Worm (Caenorhabditis elegans) whole organism, late embryonic: ENCODE measurements around the gene bed-3.
A peak's percentile ranks its signal among the peaks of the same experiment; 100 is the strongest.

Experiments used
- K09A11.1 ChIP-seq: sonication (generic microtip); optimal IDR thresholded peaks from 2 replicates; lab custom pipeline; 2017; ENCODE audit warnings: antibody characterized with exemption, mild to moderate bottlenecking, missing genetic modification characterization, missing compliant biosample characterization; ENCODE audit not compliant: insufficient read depth
- T23F11.4 ChIP-seq: fragments of 200-800 bp; sonication (Bioruptor generic); optimal IDR thresholded peaks from 2 replicates; lab custom pipeline; 2018; ENCODE audit warnings: mild to moderate bottlenecking, missing genetic modification characterization, missing compliant biosample characterization
- Y22D7AL.16 ChIP-seq: sonication (generic microtip); optimal IDR thresholded peaks from 2 replicates; lab custom pipeline; 2016; ENCODE audit warnings: missing genetic modification characterization, missing compliant biosample characterization
- ceh-18 ChIP-seq: sonication (generic microtip); optimal IDR thresholded peaks from 2 replicates; lab custom pipeline; 2016; ENCODE audit warnings: missing genetic modification characterization, missing compliant biosample characterization
- ceh-22 ChIP-seq: sonication (generic microtip); optimal IDR thresholded peaks from 2 replicates; lab custom pipeline; 2017; ENCODE audit warnings: missing biosample characterization, missing genetic modification characterization
- ceh-31 ChIP-seq: sonication (generic microtip); optimal IDR thresholded peaks from 2 replicates; lab custom pipeline; 2016; ENCODE audit warnings: missing genetic modification characterization, missing compliant biosample characterization
- dmd-4 ChIP-seq: sonication (generic microtip); optimal IDR thresholded peaks from 2 replicates; lab custom pipeline; 2016; ENCODE audit warnings: borderline replicate concordance, missing genetic modification characterization, missing compliant biosample characterization
- dve-1 ChIP-seq: sonication (generic microtip); optimal IDR thresholded peaks from 2 replicates; lab custom pipeline; 2017; ENCODE audit warnings: antibody characterized with exemption, mild to moderate bottlenecking, missing genetic modification characterization, missing compliant biosample characterization
- elt-4 ChIP-seq: sonication (generic microtip); optimal IDR thresholded peaks from 2 replicates; lab custom pipeline; 2016; ENCODE audit warnings: missing genetic modification characterization, missing compliant biosample characterization
- eyg-1 ChIP-seq: sonication (generic microtip); optimal IDR thresholded peaks from 2 replicates; lab custom pipeline; 2016; ENCODE audit warnings: missing genotype, missing genetic modification characterization, missing compliant biosample characterization
- gmeb-2 ChIP-seq: sonication (generic microtip); optimal IDR thresholded peaks from 2 replicates; lab custom pipeline; 2016; ENCODE audit warnings: missing genetic modification characterization, inconsistent platforms, missing compliant biosample characterization
- hlh-13 ChIP-seq: fragments of 200-800 bp; sonication (Bioruptor generic); optimal IDR thresholded peaks from 2 replicates; lab custom pipeline; 2018; ENCODE audit warnings: mild to moderate bottlenecking, missing genetic modification characterization, missing compliant biosample characterization
- hlh-15 ChIP-seq: sonication (generic microtip); optimal IDR thresholded peaks from 2 replicates; lab custom pipeline; 2016; ENCODE audit warnings: missing genetic modification characterization, missing compliant biosample characterization
- lim-6 ChIP-seq: sonication (generic microtip); optimal IDR thresholded peaks from 2 replicates; lab custom pipeline; 2016; ENCODE audit warnings: missing genetic modification characterization, missing compliant biosample characterization
- mec-3 ChIP-seq: sonication (generic microtip); optimal IDR thresholded peaks from 2 replicates; lab custom pipeline; 2016; ENCODE audit warnings: borderline replicate concordance, missing genetic modification characterization, missing compliant biosample characterization
- nfya-1 ChIP-seq: sonication (generic microtip); optimal IDR thresholded peaks from 2 replicates; lab custom pipeline; 2017; ENCODE audit warnings: missing genetic modification characterization, mild to moderate bottlenecking, missing compliant biosample characterization, antibody characterized with exemption, moderate library complexity
- nhr-11 ChIP-seq: fragments of 150-350 bp; optimal IDR thresholded peaks from 2 replicates; lab custom pipeline; 2014; ENCODE audit warnings: missing biosample characterization, missing genetic modification characterization
- odd-2 ChIP-seq: sonication (generic microtip); optimal IDR thresholded peaks from 2 replicates; lab custom pipeline; 2017; ENCODE audit warnings: antibody characterized with exemption, mild to moderate bottlenecking, missing genetic modification characterization, missing compliant biosample characterization
- pha-2 ChIP-seq: sonication (generic microtip); optimal IDR thresholded peaks from 2 replicates; lab custom pipeline; 2017; ENCODE audit warnings: mild to moderate bottlenecking, missing genetic modification characterization, missing compliant biosample characterization
- pros-1 ChIP-seq: fragments of 150-350 bp; optimal IDR thresholded peaks from 2 replicates; lab custom pipeline; 2014; ENCODE audit warnings: missing biosample characterization, missing genetic modification reagents, missing genetic modification characterization
- ttx-3 ChIP-seq: sonication (generic microtip); optimal IDR thresholded peaks from 2 replicates; lab custom pipeline; 2016; ENCODE audit warnings: missing genetic modification reagents, missing genetic modification characterization, missing compliant biosample characterization
- unc-3 ChIP-seq, 2 experiments: fragments of 200-800 bp in 1 of 2; sonication (Bioruptor generic) in 1 of 2; sonication (generic microtip) in 1 of 2; conservative IDR thresholded peaks in 1 of 2; optimal IDR thresholded peaks in 1 of 2; 2 replicates each; pipeline versions ENCODE4 v1.3.6 to Lab custom; 2016 to 2022; ENCODE audit warnings: missing compliant biosample characterization in 2 of 2, missing genetic modification characterization in 2 of 2, missing genetic modification reagents in 1 of 2
- unc-55 ChIP-seq: sonication (generic microtip); optimal IDR thresholded peaks from 2 replicates; lab custom pipeline; 2017; ENCODE audit warnings: missing biosample characterization, missing genetic modification reagents, missing genetic modification characterization
- unc-86 ChIP-seq: sonication (generic microtip); optimal IDR thresholded peaks from 2 replicates; lab custom pipeline; 2016; ENCODE audit warnings: missing genetic modification characterization, missing compliant biosample characterization
- ztf-16 ChIP-seq: sonication (generic microtip); optimal IDR thresholded peaks from 2 replicates; lab custom pipeline; 2017; ENCODE audit warnings: missing genetic modification characterization, missing compliant biosample characterization

bed-3 gene

ce11 chrIV:9948035-9948434, 31.7 kb downstream of the bed-3 start:
- TF ChIP-seq unc-55 (GFP tag; lab: Kevin White, UChicago) (no peak), ceh-18 (tag; lab: Kevin White, UChicago) (peak; percentile 40)

ce11 chrIV:9953333-9953732, 37.0 kb downstream of the bed-3 start, which contains the start of gene gon-1:
Gene gon-1 (minus strand): TSS chrIV:9953433.
- TF ChIP-seq ttx-3, result no peak
- no peak for TF ChIP-seq ceh-18 (tag; lab: Kevin White, UChicago)
- TF ChIP-seq gmeb-2 (tag; lab: Kevin White, UChicago), result no peak

- TF ChIP-seq ceh-31 (tag; lab: Kevin White, UChicago) (no peak), nfya-1 (no peak), mec-3 (tag; lab: Kevin White, UChicago) (no peak), ceh-22 (tag; lab: Kevin White, UChicago) (no peak), unc-86 (tag; lab: Kevin White, UChicago) (no peak), odd-2 (tag; lab: Kevin White, UChicago) (no peak), ztf-16 (tag; lab: Kevin White, UChicago) (no peak), pros-1 (tag; lab: Kevin White, UChicago) (no peak), K09A11.1 (tag; lab: Kevin White, UChicago) (no peak)
These were observed 47.6 kb downstream of the bed-3 start, which contains the start of gene T13H10.2 for ce11 chrIV:9963945-9964344. Gene T13H10.2 (plus strand): TSS chrIV:9964245.

DNA sequence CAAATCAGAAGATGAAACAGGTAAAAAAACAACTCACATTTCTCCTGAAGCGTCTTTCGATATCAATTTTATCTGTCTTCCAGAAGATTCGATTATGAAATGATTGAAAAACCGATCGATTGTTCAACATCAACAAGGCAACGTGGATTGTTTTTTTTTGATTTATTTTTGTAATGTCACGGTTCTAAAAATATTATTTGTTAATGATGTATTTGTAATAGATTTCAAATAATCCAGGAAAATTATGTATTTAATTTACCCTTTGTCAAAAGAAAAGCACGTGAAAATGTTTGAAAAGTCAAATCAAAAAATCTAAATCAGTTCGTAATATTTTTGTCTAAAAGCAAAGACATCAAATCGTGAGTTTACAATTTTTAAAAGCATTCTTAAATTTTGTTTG, 52.8 kb downstream of the bed-3 start, which contains the start of the genes kin-5 and C47E12.11:
TSS of gene kin-5 (minus strand) at position 101 of the 400 bp plus-strand sequence.
TSS of gene C47E12.11 (plus strand) at position 320 of the 400 bp plus-strand sequence.
- TF ChIP-seq elt-4 (tag; lab: Kevin White, UChicago) (no peak), lim-6 (no peak), Y22D7AL.16 (tag; lab: Kevin White, UChicago) (no peak), unc-55 (GFP tag; lab: Kevin White, UChicago) (no peak), dve-1 (tag; lab: Kevin White, UChicago) (no peak), eyg-1 (tag; lab: Kevin White, UChicago) (no peak), unc-3 (GFP tag; conservative IDR thresholded peaks at IDR 0.05; lab: Robert Waterston, UW) (no peak), unc-3 (tag; optimal IDR thresholded peaks at IDR 0.05; lab: Kevin White, UChicago) (no peak), hlh-13 (GFP tag; lab: Kevin White, UChicago) (no peak), pha-2 (tag; lab: Kevin White, UChicago) (no peak), dmd-4 (no peak), ttx-3 (no peak), nfya-1 (no peak), T23F11.4 (no peak), nhr-11 (no peak), hlh-15 (tag; lab: Kevin White, UChicago) (no peak), ztf-16 (tag; lab: Kevin White, UChicago) (no peak)
